Worm (Caenorhabditis elegans): Measurements from ENCODE around the gene sptl-1.

DNA sequence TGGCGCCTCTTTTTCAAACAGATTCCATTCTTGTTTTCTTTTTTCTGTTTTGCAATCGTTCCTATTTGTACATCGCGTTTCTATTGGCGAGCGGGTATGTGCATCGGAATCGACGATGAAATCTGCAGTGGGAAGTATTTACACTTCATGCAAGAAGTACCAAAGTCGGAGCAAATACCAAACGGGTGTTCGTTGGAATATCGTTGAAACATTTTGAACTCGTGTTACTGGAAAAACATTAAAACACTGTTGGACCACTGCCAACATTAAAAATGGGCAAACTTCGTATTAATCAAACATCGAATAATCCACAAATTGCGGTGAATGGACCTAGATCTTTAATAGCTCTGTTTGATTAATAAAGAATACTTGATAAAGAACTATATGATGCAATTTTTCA lies 27.7 kb downstream of the sptl-1 start, which contains the start of gene C23H3.9:
- TF ChIP-seq cey-2 (tag; optimal IDR thresholded peaks at IDR 0.05; ENCODE audit: borderline replicate concordance, insufficient read depth) = no peak
- no peak for TF ChIP-seq unc-62 (GFP tag; optimal IDR thresholded peaks at IDR 0.05 in 1 of 2)
- TF ChIP-seq unc-62 (tag; optimal IDR thresholded peaks at IDR 0.05) = no peak
- TF ChIP-seq nhr-48 (tag; optimal IDR thresholded peaks at IDR 0.05) = no peak
- no peak for TF ChIP-seq nhr-28 (tag; optimal IDR thresholded peaks at IDR 0.05)
- TF ChIP-seq lin-39 (tag; optimal IDR thresholded peaks at IDR 0.05) = no peak
- TF ChIP-seq madf-5 (GFP tag; IDR thresholded peaks at IDR 0.05) = no peak

All from whole organism, L4 larva.